Fruit fly (Drosophila melanogaster) whole organism, prepupa: ENCODE data around the gene CG12011.

Experiments used
- CG11902 ChIP-seq: fragments of 200-800 bp; sonication (Bioruptor generic); optimal IDR thresholded peaks from 3 replicates; lab custom pipeline; 2016; ENCODE audit warnings: missing biosample characterization, missing genetic modification characterization
- CG16779 ChIP-seq: fragments of 200-800 bp; sonication (Bioruptor generic); optimal IDR thresholded peaks from 3 replicates; lab custom pipeline; 2017; ENCODE audit warnings: missing biosample characterization, mild to moderate bottlenecking, missing genetic modification characterization
- CG31627 ChIP-seq: fragments of 200-800 bp; sonication (Bioruptor generic); optimal IDR thresholded peaks from 3 replicates; lab custom pipeline; 2016; ENCODE audit warnings: missing biosample characterization, missing genetic modification characterization
- CG32006 ChIP-seq: fragments of 200-800 bp; sonication (Bioruptor generic); optimal IDR thresholded peaks from 3 replicates; lab custom pipeline; 2017; ENCODE audit warnings: missing biosample characterization, mild to moderate bottlenecking, missing genetic modification characterization
- CG6792 ChIP-seq: fragments of 200-800 bp; sonication (Bioruptor generic); optimal IDR thresholded peaks from 3 replicates; lab custom pipeline; 2016; ENCODE audit warnings: missing biosample characterization, missing genetic modification characterization
- CG8119 ChIP-seq: fragments of 200-800 bp; sonication (Bioruptor generic); IDR thresholded peaks from 3 replicates; pipeline ENCODE4 v1.3.6; 2022; ENCODE audit warnings: missing biosample characterization, missing genetic modification characterization
- OdsH ChIP-seq: fragments of 200-800 bp; sonication (Bioruptor generic); optimal IDR thresholded peaks from 3 replicates; lab custom pipeline; 2016; ENCODE audit warnings: missing biosample characterization, missing genetic modification characterization
- Sox102F ChIP-seq: fragments of 200-800 bp; sonication (Bioruptor generic); optimal IDR thresholded peaks from 2 replicates; lab custom pipeline; 2016; ENCODE audit warnings: missing biosample characterization, mild to moderate bottlenecking, missing genetic modification characterization
- acj6 ChIP-seq: fragments of 200-800 bp; sonication (Bioruptor generic); optimal IDR thresholded peaks from 3 replicates; lab custom pipeline; 2016; ENCODE audit warnings: missing biosample characterization, missing genetic modification characterization
- spab ChIP-seq: fragments of 200-800 bp; sonication (Bioruptor generic); optimal IDR thresholded peaks from 2 replicates; lab custom pipeline; 2017; ENCODE audit warnings: missing biosample characterization, mild to moderate bottlenecking, missing genetic modification characterization, missing genetic modification reagents
- svp ChIP-seq: fragments of 200-800 bp; sonication (Bioruptor generic); peaks from one replicate; lab custom pipeline; 2016; ENCODE audit warnings: missing biosample characterization, missing genetic modification characterization

DNA sequence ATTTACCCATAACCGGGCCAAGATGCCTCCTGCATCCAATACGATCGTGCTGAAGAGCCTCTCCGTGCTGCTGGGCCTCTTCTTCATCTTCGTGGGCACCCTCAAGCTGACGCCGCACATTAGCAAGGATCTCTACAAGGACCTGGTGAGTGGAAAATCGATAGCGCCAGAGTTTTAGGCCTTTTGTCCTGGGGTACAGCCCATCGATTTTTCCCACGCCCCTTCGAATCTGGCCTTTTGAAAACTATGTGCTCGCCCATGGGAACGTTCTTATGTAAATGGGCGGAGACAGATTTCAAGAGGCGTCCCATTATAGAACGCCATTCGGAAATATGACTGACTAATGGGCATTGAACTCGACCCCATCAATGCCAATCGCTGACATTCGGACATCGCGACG lies 45.1 kb upstream of the CG12011 start:
- TF ChIP-seq CG8119 (no peak), acj6 (GFP tag; lab: Kevin White, UChicago) (no peak), spab (GFP tag; lab: Kevin White, UChicago) (no peak), CG31627 (GFP tag; lab: Kevin White, UChicago) (no peak), CG32006 (GFP tag; lab: Kevin White, UChicago) (no peak), OdsH (no peak), svp (no peak), Sox102F (no peak), CG16779 (tag; lab: Kevin White, UChicago) (no peak), CG11902 (GFP tag; lab: Kevin White, UChicago) (no peak), CG6792 (GFP tag; lab: Kevin White, UChicago) (no peak)
